Fruit fly (Drosophila melanogaster) S2 (cell line): Measurements from ENCODE around the gene dhd.

Experiments used
- CG8478 ChIP-seq: fragments of >200 bp; optimal IDR thresholded peaks from 2 replicates; lab custom pipeline; 2018
- CTCF ChIP-seq, 2 experiments: fragments of >200 bp; optimal IDR thresholded peaks; 2 replicates each; lab custom pipeline; 2018

The dhd gene

dm6 chrX:5311838-5312339 is at the start of gene dhd, which contains the start of gene TrxT:
Gene dhd (plus strand): TSS chrX:5312171.
Gene TrxT (minus strand): TSS chrX:5311888.
- TF ChIP-seq CTCF (optimal IDR thresholded peaks at IDR 0.05; lab: Kevin White, UChicago) = no peak
- no peak for TF ChIP-seq CG8478

DNA sequence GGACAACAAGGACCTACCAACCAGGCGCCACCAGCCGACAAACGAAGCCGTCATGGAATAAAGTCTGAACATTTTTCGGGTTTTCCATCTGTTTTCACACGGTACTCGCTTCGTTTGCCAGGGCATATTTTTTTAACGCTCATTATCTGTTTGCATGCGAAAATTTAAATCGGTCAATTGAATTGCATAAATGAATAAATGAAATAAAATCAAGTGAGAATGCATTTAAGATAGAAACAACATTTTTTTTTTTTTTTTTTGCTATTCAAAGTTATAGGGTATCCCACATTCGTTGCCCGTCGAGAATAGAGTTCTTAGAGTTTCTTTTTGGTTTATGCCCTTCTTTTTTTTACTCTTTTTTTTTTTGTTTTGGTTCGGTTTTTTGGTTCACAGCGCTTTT is 26.1 kb upstream of the dhd start:
- no peak for TF ChIP-seq CG8478
- TF ChIP-seq CTCF (optimal IDR thresholded peaks at IDR 0.05; lab: Kevin White, UChicago) = no peak

DNA sequence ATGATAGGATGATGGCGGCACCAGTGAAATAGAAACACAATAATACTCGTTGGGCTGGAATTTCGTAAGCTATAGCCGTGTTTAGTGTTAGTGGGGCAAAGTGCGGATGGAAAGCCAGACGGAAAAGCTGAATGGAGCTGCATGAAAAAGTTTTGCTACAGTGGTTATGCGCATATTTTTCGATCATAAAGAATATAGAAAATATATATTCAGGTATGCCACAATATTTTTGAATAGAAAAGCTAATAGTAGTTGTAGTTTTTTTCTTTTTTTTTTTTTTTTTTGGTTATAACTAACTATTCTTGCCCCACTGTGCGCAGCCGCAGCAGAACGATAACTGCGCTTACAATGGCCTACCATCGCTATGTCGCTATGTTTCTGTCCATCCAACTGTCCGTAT is 25.5 kb upstream of the dhd start:
- TF ChIP-seq CTCF (optimal IDR thresholded peaks at IDR 0.05; lab: Kevin White, UChicago) = no peak
- no peak for TF ChIP-seq CG8478

DNA sequence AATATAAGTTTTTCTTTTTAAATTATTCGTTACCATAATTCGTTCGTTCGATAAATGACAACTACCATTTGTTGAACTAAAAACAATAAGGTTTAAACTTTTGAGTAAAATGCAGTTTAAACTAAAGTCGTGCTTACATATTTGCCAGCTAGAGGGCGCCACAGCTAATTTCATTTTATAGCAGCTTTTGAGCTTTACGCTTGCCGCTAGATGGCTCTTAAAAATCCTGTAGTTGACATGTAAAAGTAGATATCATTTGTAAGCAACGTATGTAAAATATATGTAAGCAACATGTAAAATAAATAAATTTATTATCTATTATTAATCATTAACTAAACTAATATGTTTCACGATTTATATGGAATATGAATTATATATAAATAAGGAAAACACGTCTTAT is 22.3 kb upstream of the dhd start:
- peak; percentile 71 to 88 for TF ChIP-seq CTCF (optimal IDR thresholded peaks at IDR 0.05; lab: Kevin White, UChicago)
- no peak for TF ChIP-seq CG8478

DNA sequence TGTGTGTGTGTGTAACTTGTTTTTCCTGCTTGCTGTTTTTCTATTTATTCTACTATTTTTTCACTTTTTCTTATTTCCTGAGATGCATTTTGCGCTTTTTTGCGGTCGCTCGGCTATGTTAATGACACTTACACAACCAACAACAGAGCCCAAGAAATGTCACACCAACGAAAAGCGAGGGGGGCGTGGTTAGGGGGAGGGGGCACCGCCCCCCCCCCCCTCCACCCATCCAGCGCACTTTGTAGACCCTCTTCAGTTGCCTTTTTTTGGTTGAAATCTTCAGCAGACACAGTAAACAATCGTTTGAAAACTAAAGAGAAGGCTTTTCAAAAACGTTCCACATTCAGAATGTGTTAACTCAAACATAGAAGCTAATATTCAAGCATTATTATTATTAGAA is 18.8 kb upstream of the dhd start:
- TF ChIP-seq CTCF (optimal IDR thresholded peaks at IDR 0.05; lab: Kevin White, UChicago) (no peak), CG8478 (no peak)

DNA sequence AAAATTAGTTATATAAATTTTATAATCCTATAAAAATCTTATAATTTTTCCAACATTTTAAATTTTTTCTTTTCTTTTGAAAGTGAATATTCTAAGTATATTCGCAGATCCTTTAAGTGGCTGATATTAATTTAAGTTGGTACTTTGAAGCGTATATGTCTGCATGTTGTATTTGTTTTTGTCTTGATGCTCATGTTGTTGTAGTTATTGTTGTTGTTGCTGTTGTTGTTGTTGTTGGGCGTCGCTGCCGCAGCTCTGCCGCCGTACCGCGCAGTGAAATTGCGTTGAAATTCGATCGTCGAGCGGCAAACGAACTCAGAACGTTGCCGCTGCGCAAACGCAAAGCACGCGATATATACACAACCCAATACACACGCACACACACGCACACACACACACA is 16.2 kb upstream of the dhd start, which contains the start of gene CG42749:
Gene CG42749, plus strand, starts transcription at position 301 of the 400 bp plus-strand sequence.
- TF ChIP-seq CG8478 (no peak), CTCF (optimal IDR thresholded peaks at IDR 0.05; lab: Kevin White, UChicago) (no peak)

dm6 chrX:5299957-5300356 is 12.0 kb upstream of the dhd start:
- TF ChIP-seq CG8478 (no peak), CTCF (optimal IDR thresholded peaks at IDR 0.05; lab: Kevin White, UChicago) (no peak)

DNA sequence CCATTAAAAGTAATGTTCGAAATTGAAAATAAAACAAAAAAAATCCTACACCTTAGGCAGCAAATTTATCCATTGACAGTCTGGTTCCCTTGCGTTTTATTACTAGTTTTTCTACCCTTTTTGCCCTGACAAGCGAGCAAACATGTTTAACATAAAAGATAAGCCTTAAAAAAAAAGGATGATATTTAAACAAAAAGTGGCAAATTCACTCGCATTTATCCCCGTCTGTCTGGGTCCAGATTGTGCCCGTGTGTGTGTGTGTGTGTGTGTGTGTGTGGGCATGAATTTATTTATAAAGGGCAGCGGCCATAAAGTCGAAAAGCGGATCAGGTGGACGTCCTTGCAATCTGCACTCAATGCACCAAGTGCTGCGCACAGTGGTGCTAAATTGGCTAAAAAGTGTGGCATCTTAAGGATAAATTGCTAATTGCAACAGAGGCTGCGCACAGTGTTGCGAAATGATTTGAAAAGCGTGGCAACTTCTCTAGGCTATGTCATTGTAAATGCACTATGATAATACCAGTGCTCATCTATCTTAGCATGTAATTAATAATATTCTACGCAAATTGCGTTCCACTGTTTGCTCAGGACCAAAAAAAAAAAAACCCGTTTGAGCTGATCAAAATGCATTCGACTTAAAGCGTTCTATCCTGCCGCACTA is 11.2 kb upstream of the dhd start:
- TF ChIP-seq CTCF (optimal IDR thresholded peaks at IDR 0.05; lab: Kevin White, UChicago) = no peak
- TF ChIP-seq CG8478 = no peak

DNA sequence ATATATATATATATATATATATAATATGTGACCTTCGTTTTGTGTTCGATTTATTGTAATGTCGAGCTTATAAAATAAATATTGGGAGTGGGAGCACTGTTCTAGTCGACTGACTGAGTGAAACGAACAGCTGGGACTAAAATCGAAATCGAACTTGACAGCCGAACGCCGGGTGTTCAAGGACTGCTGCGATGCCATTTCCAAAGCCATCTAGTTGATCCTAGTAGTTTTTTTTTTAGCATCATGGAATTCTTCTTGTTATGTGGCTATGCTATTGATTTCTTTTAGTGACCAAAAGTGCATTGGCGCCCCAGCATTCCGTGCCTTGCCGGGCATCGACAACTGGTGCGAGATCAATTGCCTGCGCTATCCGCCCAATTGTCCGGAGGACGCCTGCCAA is 6.4 kb upstream of the dhd start, which contains the start of gene CG3323:
Gene CG3323, minus strand, starts transcription at position 101 of the 400 bp plus-strand sequence.
- TF ChIP-seq CTCF (optimal IDR thresholded peaks at IDR 0.05; lab: Kevin White, UChicago) (no peak), CG8478 (no peak)

- no peak for TF ChIP-seq CTCF (optimal IDR thresholded peaks at IDR 0.05; lab: Kevin White, UChicago)
- no peak for TF ChIP-seq CG8478
Observed at dm6 chrX:5307317-5307716, 4.7 kb upstream of the dhd start, which contains the start of gene CG17764. Gene CG17764 (minus strand): TSS chrX:5307417.

DNA sequence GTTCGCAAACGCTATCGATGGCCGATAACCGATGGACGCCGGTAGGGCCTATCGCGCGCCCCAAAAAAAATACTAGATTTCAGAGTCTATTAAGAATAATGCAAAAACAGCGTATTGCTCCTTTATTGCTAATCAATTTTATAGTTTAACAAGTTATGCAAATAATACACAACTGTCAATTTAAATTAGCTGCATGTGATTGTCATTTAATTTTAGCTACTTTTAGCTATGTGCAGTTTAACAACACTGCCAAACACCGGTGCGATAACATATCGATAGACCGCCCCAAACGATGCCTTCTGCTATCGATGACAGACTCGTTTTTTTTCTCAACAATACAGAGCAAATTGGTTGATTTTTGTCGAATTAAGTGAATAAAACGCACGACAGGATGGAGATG is 3.0 kb upstream of the dhd start, which contains the start of the genes Cdk7 and snf:
Gene Cdk7, minus strand, starts transcription at position 21 of the 400 bp plus-strand sequence.
Gene snf, plus strand, starts transcription at position 280 of the 400 bp plus-strand sequence.
- TF ChIP-seq CTCF (optimal IDR thresholded peaks at IDR 0.05; lab: Kevin White, UChicago) (no peak), CG8478 (no peak)

DNA sequence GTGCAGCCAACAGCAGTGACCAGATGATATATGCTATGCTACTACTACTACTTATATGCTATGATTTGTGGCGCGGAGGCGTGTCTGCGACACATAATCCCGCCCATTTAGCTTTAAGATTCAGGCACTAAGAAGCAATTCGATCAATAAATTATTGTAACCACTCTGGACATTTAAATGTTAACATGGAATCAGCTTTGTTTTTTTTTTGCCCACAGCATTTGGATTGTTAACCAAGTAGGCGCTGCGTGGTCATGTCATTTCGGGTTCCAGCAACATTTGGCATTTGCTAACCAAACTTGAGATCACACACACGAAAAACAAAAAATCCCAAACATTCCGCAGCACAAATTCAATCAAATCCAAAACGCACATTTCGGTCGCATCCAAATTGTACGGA is 987 bp downstream of the dhd start, which contains the start of gene CG4198:
Gene CG4198, plus strand, starts transcription at position 301 of the 400 bp plus-strand sequence.
- TF ChIP-seq CG8478 = no peak

DNA sequence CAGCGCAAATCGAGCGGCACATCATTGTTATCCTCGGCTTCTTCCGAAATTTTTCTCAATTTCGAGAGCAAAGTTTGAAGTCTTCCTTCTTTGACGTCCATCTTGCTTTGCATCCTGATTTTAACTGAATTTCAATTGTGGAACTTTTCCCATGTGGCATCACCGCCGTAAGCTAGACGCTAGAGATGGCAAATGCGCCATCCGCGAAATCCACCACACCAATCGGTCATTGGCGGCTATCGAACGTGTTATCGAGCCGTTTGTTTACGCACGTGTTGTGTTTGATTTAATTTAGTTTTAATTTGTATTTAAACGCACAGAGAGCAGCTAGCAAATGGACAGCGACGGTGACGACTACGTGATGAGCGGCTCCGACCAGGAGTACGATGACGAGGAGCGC is 5.2 kb downstream of the dhd start, which contains the start of the genes CG15930 and Sas10:
Gene CG15930, minus strand, starts transcription at position 126 of the 400 bp plus-strand sequence.
Gene Sas10, plus strand, starts transcription at position 240 of the 400 bp plus-strand sequence.
- no peak for TF ChIP-seq CG8478
- TF ChIP-seq CTCF (optimal IDR thresholded peaks at IDR 0.05; lab: Kevin White, UChicago) = no peak

- TF ChIP-seq CTCF (optimal IDR thresholded peaks at IDR 0.05; lab: Kevin White, UChicago) (peak in 1 of 2 experiments; percentile 8), CG8478 (no peak)
Observed at dm6 chrX:5322459-5322883, 10.5 kb downstream of the dhd start, which contains the start of gene Rnp4F. Gene Rnp4F (minus strand): TSS chrX:5322696.

DNA sequence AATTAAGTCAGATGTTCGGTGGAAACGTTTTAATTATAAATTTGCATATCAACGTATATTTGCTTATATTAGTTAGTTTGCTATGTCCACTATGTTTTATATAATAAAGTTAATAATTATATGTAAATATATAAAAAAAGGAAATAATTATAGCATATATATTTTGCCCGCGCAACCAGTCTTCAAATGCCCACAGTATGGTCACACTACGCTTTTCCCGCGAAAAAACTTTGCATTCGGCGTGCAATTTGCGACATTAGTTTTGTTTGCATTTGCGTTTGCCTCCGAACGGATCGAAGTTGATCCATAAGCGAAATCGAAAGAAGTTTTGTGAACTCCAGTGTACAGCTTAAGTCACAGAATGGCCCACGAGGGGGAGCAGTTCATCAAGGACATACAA is 11.7 kb downstream of the dhd start, which contains the start of gene Mcm3:
Gene Mcm3, plus strand, starts transcription at position 220 of the 400 bp plus-strand sequence.
- TF ChIP-seq CG8478 (no peak), CTCF (optimal IDR thresholded peaks at IDR 0.05; lab: Kevin White, UChicago) (no peak)

DNA sequence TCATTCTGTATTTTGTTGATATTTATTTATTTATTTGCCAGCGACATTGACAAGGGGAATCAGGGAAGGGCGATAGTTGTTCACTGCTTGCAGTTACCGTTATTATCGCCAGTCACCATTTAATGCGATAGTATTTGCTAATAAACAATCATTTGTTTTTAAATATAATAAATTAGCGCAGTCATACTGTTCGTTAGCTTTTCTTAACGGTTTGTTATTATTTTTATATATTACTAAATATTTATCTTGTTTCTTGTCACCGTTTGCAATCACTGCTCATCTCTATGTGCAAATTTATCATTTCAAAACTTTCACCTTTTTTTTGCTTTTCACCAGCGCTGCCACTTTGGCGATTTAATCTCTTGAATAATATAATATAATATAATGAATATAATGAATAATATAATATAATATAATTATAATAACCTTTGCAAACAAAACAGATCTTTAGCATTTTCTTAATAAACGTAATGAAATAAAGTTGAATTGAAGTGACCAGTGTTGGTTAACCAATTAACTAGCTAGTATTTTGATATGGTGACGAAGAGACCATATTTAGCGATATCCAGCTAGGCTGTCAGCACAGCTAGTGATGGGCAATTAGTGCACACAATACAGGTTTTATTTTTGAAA is 17.4 kb downstream of the dhd start, which contains the start of the genes CG3309 and XRCC1:
Gene CG3309, minus strand, starts transcription at position 82 of the 633 bp plus-strand sequence.
Gene XRCC1, plus strand, starts transcription at position 611 of the 633 bp plus-strand sequence.
- TF ChIP-seq CTCF (optimal IDR thresholded peaks at IDR 0.05; lab: Kevin White, UChicago) (no peak), CG8478 (no peak)
